Worm (Caenorhabditis elegans) whole organism, L3 larva: ENCODE measurements around the gene R03D7.2.

Experiments
- ZK546.5 ChIP-seq: sonication (generic microtip); optimal IDR thresholded peaks from 2 replicates; lab custom pipeline; 2017; ENCODE audit warnings: missing biosample characterization, missing genetic modification characterization
- aly-2 ChIP-seq: fragments of 150-350 bp; optimal IDR thresholded peaks from 2 replicates; lab custom pipeline; 2014; ENCODE audit warnings: missing biosample characterization, missing genetic modification characterization
- egl-27 ChIP-seq: sonication (generic microtip); optimal IDR thresholded peaks from 4 replicates; lab custom pipeline; 2017; ENCODE audit warnings: missing biosample characterization, missing genetic modification reagents, missing genetic modification characterization
- elt-2 ChIP-seq: sonication (generic microtip); optimal IDR thresholded peaks from 2 replicates; lab custom pipeline; 2016; ENCODE audit warnings: missing genetic modification reagents, mild to moderate bottlenecking, missing genetic modification characterization, missing compliant biosample characterization
- lin-39 ChIP-seq: fragments of 150-350 bp; optimal IDR thresholded peaks from 2 replicates; lab custom pipeline; 2018; ENCODE audit warnings: missing biosample characterization, missing genetic modification reagents, missing genetic modification characterization
- nhr-67 ChIP-seq: fragments of 150-350 bp; optimal IDR thresholded peaks from 2 replicates; lab custom pipeline; 2014; ENCODE audit warnings: missing biosample characterization, missing genetic modification characterization
- nhr-77 ChIP-seq: fragments of 150-350 bp; optimal IDR thresholded peaks from 2 replicates; lab custom pipeline; 2014; ENCODE audit warnings: missing biosample characterization, missing genetic modification characterization
- pha-4 ChIP-seq: fragments of 150-350 bp; optimal IDR thresholded peaks from 2 replicates; lab custom pipeline; 2014; ENCODE audit warnings: missing biosample characterization, missing genetic modification reagents, missing genetic modification characterization
- unc-39 ChIP-seq: sonication (generic microtip); optimal IDR thresholded peaks from 4 replicates; lab custom pipeline; 2017; ENCODE audit warnings: missing biosample characterization, missing genetic modification characterization
- zag-1 ChIP-seq: fragments of 150-350 bp; optimal IDR thresholded peaks from 2 replicates; lab custom pipeline; 2014; ENCODE audit warnings: missing biosample characterization, missing genetic modification characterization
- ztf-11 ChIP-seq: fragments of 150-350 bp; optimal IDR thresholded peaks from 2 replicates; lab custom pipeline; 2014; ENCODE audit warnings: missing biosample characterization, missing genetic modification characterization
- ztf-4 ChIP-seq: fragments of 150-350 bp; optimal IDR thresholded peaks from 2 replicates; lab custom pipeline; 2014; ENCODE audit warnings: missing biosample characterization, missing genetic modification characterization

ce11 chrII:10971677-10972076 is 36.7 kb upstream of the R03D7.2 start:
- TF ChIP-seq elt-2 (tag; lab: Kevin White, UChicago), result no peak
- no peak for TF ChIP-seq ztf-4 (tag; lab: Kevin White, UChicago)
- TF ChIP-seq pha-4 (tag; lab: Kevin White, UChicago), result no peak
- no peak for TF ChIP-seq egl-27 (tag; lab: Kevin White, UChicago)
- TF ChIP-seq ZK546.5 (tag; lab: Kevin White, UChicago), result no peak
- no peak for TF ChIP-seq aly-2
- TF ChIP-seq zag-1, result no peak
- no peak for TF ChIP-seq lin-39 (tag; lab: Kevin White, UChicago)
- no peak for TF ChIP-seq nhr-67 (tag; lab: Kevin White, UChicago)
- no peak for TF ChIP-seq ztf-11 (tag; lab: Kevin White, UChicago)
- no peak for TF ChIP-seq unc-39
- no peak for TF ChIP-seq nhr-77 (tag; lab: Kevin White, UChicago)
